Worm (Caenorhabditis elegans) whole organism, L3 larva: ENCODE measurements around the gene Y41E3.13.
A peak's percentile ranks its signal among the peaks of the same experiment; 100 is the strongest.

Experiments used
- R02D3.7 ChIP-seq: fragments of 150-350 bp; optimal IDR thresholded peaks from 2 replicates; lab custom pipeline; 2014; ENCODE audit warnings: missing biosample characterization, missing genetic modification characterization
- ZK546.5 ChIP-seq: sonication (generic microtip); optimal IDR thresholded peaks from 2 replicates; lab custom pipeline; 2017; ENCODE audit warnings: missing biosample characterization, missing genetic modification characterization
- aly-2 ChIP-seq: fragments of 150-350 bp; optimal IDR thresholded peaks from 2 replicates; lab custom pipeline; 2014; ENCODE audit warnings: missing biosample characterization, missing genetic modification characterization
- ama-1 ChIP-seq: fragments of 150-350 bp; optimal IDR thresholded peaks from 2 replicates; lab custom pipeline; 2018
- ceh-28 ChIP-seq: fragments of 150-350 bp; optimal IDR thresholded peaks from 2 replicates; lab custom pipeline; 2014; ENCODE audit warnings: missing biosample characterization, missing genetic modification reagents, missing genetic modification characterization
- ceh-82 ChIP-seq: fragments of 150-350 bp; optimal IDR thresholded peaks from 2 replicates; lab custom pipeline; 2014; ENCODE audit warnings: missing biosample characterization, missing genetic modification characterization
- daf-12 ChIP-seq: fragments of 150-350 bp; optimal IDR thresholded peaks from 2 replicates; lab custom pipeline; 2014; ENCODE audit warnings: missing biosample characterization, missing genetic modification reagents, missing genetic modification characterization
- egl-27 ChIP-seq: sonication (generic microtip); optimal IDR thresholded peaks from 4 replicates; lab custom pipeline; 2017; ENCODE audit warnings: missing biosample characterization, missing genetic modification reagents, missing genetic modification characterization
- elt-3 ChIP-seq, 3 experiments: fragments of 150-350 bp in 1 of 3; sonication (generic microtip) in 2 of 3; optimal IDR thresholded peaks; 2 replicates in 2 of 3; 4 replicates in 1 of 3; lab custom pipeline; 2014 to 2017; ENCODE audit warnings: missing biosample characterization in 3 of 3, missing genetic modification characterization in 3 of 3
- eor-1 ChIP-seq, 2 experiments: fragments of 150-350 bp; optimal IDR thresholded peaks; 2 replicates each; lab custom pipeline; 2014 to 2018; ENCODE audit warnings: missing biosample characterization in 2 of 2, missing genetic modification characterization in 2 of 2
- fkh-2 ChIP-seq: fragments of 150-350 bp; optimal IDR thresholded peaks from 2 replicates; lab custom pipeline; 2014; ENCODE audit warnings: missing biosample characterization, missing genetic modification reagents, missing genetic modification characterization
- fos-1 ChIP-seq: fragments of 150-350 bp; optimal IDR thresholded peaks from 2 replicates; lab custom pipeline; 2014; ENCODE audit warnings: missing biosample characterization, missing genetic modification characterization
- hmg-11 ChIP-seq: sonication (generic microtip); optimal IDR thresholded peaks from 2 replicates; lab custom pipeline; 2016; ENCODE audit warnings: missing genetic modification characterization, missing compliant biosample characterization
- jun-1 ChIP-seq: fragments of 150-350 bp; optimal IDR thresholded peaks from 2 replicates; lab custom pipeline; 2014; ENCODE audit warnings: missing biosample characterization, missing genetic modification reagents, missing genetic modification characterization
- lin-15B ChIP-seq: fragments of 150-350 bp; optimal IDR thresholded peaks from 2 replicates; lab custom pipeline; 2014; ENCODE audit warnings: missing biosample characterization, missing genetic modification characterization
- mml-1 ChIP-seq: fragments of 150-350 bp; sonication (generic microtip); optimal IDR thresholded peaks from 3 replicates; lab custom pipeline; 2014; ENCODE audit warnings: missing biosample characterization, missing genetic modification characterization
- nfya-1 ChIP-seq: sonication (generic microtip); optimal IDR thresholded peaks from 2 replicates; lab custom pipeline; 2017; ENCODE audit warnings: missing genetic modification characterization, mild to moderate bottlenecking, missing compliant biosample characterization, antibody characterized with exemption, moderate library complexity; ENCODE audit not compliant: insufficient read depth
- nhr-11 ChIP-seq: fragments of 150-350 bp; optimal IDR thresholded peaks from 2 replicates; lab custom pipeline; 2014; ENCODE audit warnings: missing biosample characterization, missing genetic modification characterization
- nhr-12 ChIP-seq: fragments of 150-350 bp; optimal IDR thresholded peaks from 2 replicates; lab custom pipeline; 2014; ENCODE audit warnings: missing biosample characterization, missing genetic modification characterization
- nhr-23 ChIP-seq: fragments of 150-350 bp; optimal IDR thresholded peaks from 2 replicates; lab custom pipeline; 2014; ENCODE audit warnings: missing biosample characterization, missing genetic modification reagents, missing genetic modification characterization
- nhr-237 ChIP-seq: fragments of 150-350 bp; optimal IDR thresholded peaks from 2 replicates; lab custom pipeline; 2014; ENCODE audit warnings: missing biosample characterization, missing genetic modification characterization
- nhr-25 ChIP-seq: sonication (generic microtip); optimal IDR thresholded peaks from 2 replicates; lab custom pipeline; 2017; ENCODE audit warnings: missing biosample characterization, missing genetic modification characterization
- nhr-43 ChIP-seq: sonication (generic microtip); optimal IDR thresholded peaks from 2 replicates; lab custom pipeline; 2016; ENCODE audit warnings: mild to moderate bottlenecking, missing genetic modification characterization, missing compliant biosample characterization; ENCODE audit not compliant: poor library complexity, severe bottlenecking
- nhr-67 ChIP-seq: fragments of 150-350 bp; optimal IDR thresholded peaks from 2 replicates; lab custom pipeline; 2014; ENCODE audit warnings: missing biosample characterization, missing genetic modification characterization
- nhr-76 ChIP-seq: fragments of 150-350 bp; sonication (generic microtip); optimal IDR thresholded peaks from 5 replicates; lab custom pipeline; 2014; ENCODE audit warnings: missing biosample characterization, missing genetic modification characterization
- pqm-1 ChIP-seq: fragments of 150-350 bp; optimal IDR thresholded peaks from 2 replicates; lab custom pipeline; 2017; ENCODE audit warnings: missing biosample characterization, missing genetic modification characterization, inconsistent platforms
- sea-2 ChIP-seq: fragments of 150-350 bp; sonication (generic microtip); optimal IDR thresholded peaks from 4 replicates; lab custom pipeline; 2014; ENCODE audit warnings: missing biosample characterization, missing genetic modification reagents, missing genetic modification characterization
- snpc-4 ChIP-seq: fragments of 150-350 bp; optimal IDR thresholded peaks from 2 replicates; lab custom pipeline; 2014; ENCODE audit warnings: missing biosample characterization, missing genetic modification characterization
- tbx-2 ChIP-seq: sonication (generic microtip); optimal IDR thresholded peaks from 2 replicates; lab custom pipeline; 2016; ENCODE audit warnings: mild to moderate bottlenecking, missing genetic modification characterization, missing compliant biosample characterization
- unc-62 ChIP-seq: fragments of 150-350 bp; sonication (generic microtip); optimal IDR thresholded peaks from 4 replicates; lab custom pipeline; 2014; ENCODE audit warnings: missing biosample characterization, missing genetic modification reagents, missing genetic modification characterization
- ztf-11 ChIP-seq: fragments of 150-350 bp; optimal IDR thresholded peaks from 2 replicates; lab custom pipeline; 2014; ENCODE audit warnings: missing biosample characterization, missing genetic modification characterization

The Y41E3.13 gene

ce11 chrIV:15039477-15039876 lies 18.6 kb upstream of the Y41E3.13 start, which contains the start of gene hrpu-1 (continued):
- peak; percentile 35 for TF ChIP-seq pqm-1

ce11 chrIV:15041124-15041523 lies 17.0 kb upstream of the Y41E3.13 start:
- TF ChIP-seq nhr-25 (tag; lab: Kevin White, UChicago) (no peak), aly-2 (tag; lab: Kevin White, UChicago) (no peak), R02D3.7 (tag; lab: Kevin White, UChicago) (no peak), egl-27 (no peak), ZK546.5 (tag; lab: Kevin White, UChicago) (no peak), fkh-2 (no peak), elt-3 (tag; optimal IDR thresholded peaks at IDR 0.05; lab: Kevin White, UChicago) (no peak), unc-62 (no peak), mml-1 (tag; lab: Kevin White, UChicago) (no peak), daf-12 (tag; lab: Kevin White, UChicago) (no peak), sea-2 (no peak)
- TF ChIP-seq, all 47 proteins: peak for 0

- TF ChIP-seq nfya-1 (tag; lab: Kevin White, UChicago) (no peak), nhr-23 (tag; lab: Kevin White, UChicago) (no peak), nhr-237 (tag; lab: Kevin White, UChicago) (no peak), ceh-82 (no peak), hmg-11 (tag; lab: Kevin White, UChicago) (no peak), nhr-67 (no peak), jun-1 (tag; lab: Kevin White, UChicago) (no peak), fos-1 (tag; lab: Kevin White, UChicago) (no peak), nhr-11 (tag; lab: Kevin White, UChicago) (no peak), daf-12 (tag; lab: Kevin White, UChicago) (no peak), aly-2 (tag; lab: Kevin White, UChicago) (no peak), nhr-43 (no peak), nhr-12 (no peak)
Observed at ce11 chrIV:15042159-15042936, 15.7 kb upstream of the Y41E3.13 start.

- TF ChIP-seq nhr-67 (no peak), nhr-237 (tag; lab: Kevin White, UChicago) (no peak), tbx-2 (tag; lab: Kevin White, UChicago) (no peak), ceh-28 (no peak), aly-2 (tag; lab: Kevin White, UChicago) (no peak), mml-1 (tag; lab: Kevin White, UChicago) (no peak), fos-1 (tag; lab: Kevin White, UChicago) (no peak), ztf-11 (tag; lab: Kevin White, UChicago) (no peak), unc-62 (no peak), fkh-2 (no peak)
Observed at ce11 chrIV:15046162-15046561, 11.9 kb upstream of the Y41E3.13 start.

- peak; percentile 42 for TF ChIP-seq lin-15B (tag; lab: Kevin White, UChicago)
- TF ChIP-seq nhr-43, result peak; percentile 5
- no peak for TF ChIP-seq snpc-4 (tag; lab: Kevin White, UChicago)
- TF ChIP-seq nhr-67, result no peak
- TF ChIP-seq hmg-11 (tag; lab: Kevin White, UChicago), result no peak
- TF ChIP-seq aly-2 (tag; lab: Kevin White, UChicago), result peak; percentile 76
- TF ChIP-seq nfya-1 (tag; lab: Kevin White, UChicago), result peak; percentile 96
- TF ChIP-seq elt-3 (tag; optimal IDR thresholded peaks at IDR 0.05; lab: Kevin White, UChicago), result no peak
- TF ChIP-seq R02D3.7 (tag; lab: Kevin White, UChicago), result peak; percentile 5
- no peak for TF ChIP-seq eor-1 (tag; optimal IDR thresholded peaks at IDR 0.05; lab: Kevin White, UChicago)
- no peak for TF ChIP-seq jun-1 (tag; lab: Kevin White, UChicago)
- TF ChIP-seq ama-1, result peak; percentile 81
- TF ChIP-seq nhr-76, result no peak
Observed at ce11 chrIV:15049288-15050094, 8.6 kb upstream of the Y41E3.13 start.
